Worm (Caenorhabditis elegans) whole organism, L4 larva: ENCODE results near the gene BE10.4.
A peak's percentile ranks its signal among the peaks of the same experiment; 100 is the strongest.

Experiments
- Y75B8A.6 ChIP-seq: fragments of 200-800 bp; sonication (Bioruptor generic); IDR thresholded peaks from 2 replicates; pipeline ENCODE4 v1.3.6; 2022; ENCODE audit warnings: missing genetic modification reagents, missing genetic modification characterization, missing compliant biosample characterization
- aha-1 ChIP-seq: fragments of 150-350 bp; peaks from one replicate; lab custom pipeline; 2014; ENCODE audit warnings: missing biosample characterization, missing genetic modification characterization
- attf-4 ChIP-seq: sonication (generic microtip); optimal IDR thresholded peaks from 3 replicates; lab custom pipeline; 2017; ENCODE audit warnings: missing biosample characterization, missing genetic modification characterization
- ceh-20 ChIP-seq: fragments of 200-800 bp; sonication (Bioruptor generic); IDR thresholded peaks from 2 replicates; pipeline ENCODE4 v1.3.6; 2022; ENCODE audit warnings: missing genetic modification reagents, missing genetic modification characterization, missing compliant biosample characterization
- ceh-82 ChIP-seq: sonication (generic microtip); optimal IDR thresholded peaks from 2 replicates; lab custom pipeline; 2017; ENCODE audit warnings: missing biosample characterization, missing genetic modification characterization
- cey-2 ChIP-seq: sonication (generic microtip); optimal IDR thresholded peaks from 3 replicates; lab custom pipeline; 2017; ENCODE audit warnings: missing genetic modification characterization, mild to moderate bottlenecking, missing compliant biosample characterization, antibody characterized with exemption, borderline replicate concordance; ENCODE audit not compliant: insufficient read depth
- ctbp-1 ChIP-seq: fragments of 200-800 bp; sonication (Bioruptor generic); IDR thresholded peaks from 2 replicates; pipeline ENCODE4 v1.3.6; 2022; ENCODE audit warnings: missing genetic modification reagents, missing genetic modification characterization, missing compliant biosample characterization
- daf-8 ChIP-seq: fragments of 200-800 bp; sonication (Bioruptor generic); IDR thresholded peaks from 2 replicates; pipeline ENCODE4 v1.3.6; 2022; ENCODE audit warnings: missing genetic modification characterization, missing compliant biosample characterization
- dmd-9 ChIP-seq: fragments of 200-800 bp; sonication (Bioruptor generic); IDR thresholded peaks from 2 replicates; pipeline ENCODE4 v1.3.6; 2022; ENCODE audit warnings: missing genetic modification reagents, missing genetic modification characterization, missing compliant biosample characterization
- dve-1 ChIP-seq: sonication (generic microtip); optimal IDR thresholded peaks from 2 replicates; lab custom pipeline; 2017; ENCODE audit warnings: antibody characterized with exemption, mild to moderate bottlenecking, missing genetic modification characterization, missing compliant biosample characterization; ENCODE audit not compliant: insufficient read depth
- fkh-10 ChIP-seq: fragments of 150-350 bp; optimal IDR thresholded peaks from 2 replicates; lab custom pipeline; 2014; ENCODE audit warnings: missing biosample characterization, missing genetic modification reagents, missing genetic modification characterization
- lim-7 ChIP-seq: fragments of 200-800 bp; sonication (Bioruptor generic); IDR thresholded peaks from 2 replicates; pipeline ENCODE4 v1.3.6; 2022; ENCODE audit warnings: missing genetic modification characterization, missing compliant biosample characterization
- lin-13 ChIP-seq: fragments of 150-350 bp; optimal IDR thresholded peaks from 2 replicates; lab custom pipeline; 2014; ENCODE audit warnings: missing biosample characterization, missing genetic modification reagents, missing genetic modification characterization
- lin-15B ChIP-seq: fragments of 150-350 bp; sonication (generic microtip); optimal IDR thresholded peaks from 3 replicates; lab custom pipeline; 2014; ENCODE audit warnings: missing biosample characterization, missing genetic modification characterization
- lin-29 ChIP-seq: fragments of 200-800 bp; sonication (Bioruptor generic); IDR thresholded peaks from 2 replicates; pipeline ENCODE4 v1.3.6; 2022; ENCODE audit warnings: missing genetic modification reagents, missing genetic modification characterization, missing compliant biosample characterization
- lin-38 ChIP-seq: fragments of 200-800 bp; sonication (Bioruptor generic); IDR thresholded peaks from 2 replicates; pipeline ENCODE4 v1.3.6; 2022; ENCODE audit warnings: missing genetic modification reagents, missing genetic modification characterization, missing compliant biosample characterization
- lin-39 ChIP-seq: fragments of 150-350 bp; optimal IDR thresholded peaks from 2 replicates; lab custom pipeline; 2014; ENCODE audit warnings: missing biosample characterization, missing genetic modification reagents, missing genetic modification characterization
- madf-9 ChIP-seq: fragments of 200-800 bp; sonication (Bioruptor generic); conservative IDR thresholded peaks from 2 replicates; pipeline ENCODE4 v1.3.6; 2022; ENCODE audit warnings: missing genetic modification reagents, missing genetic modification characterization, missing compliant biosample characterization
- mes-2 ChIP-seq: sonication (generic microtip); optimal IDR thresholded peaks from 2 replicates; lab custom pipeline; 2016; ENCODE audit warnings: missing genotype, mild to moderate bottlenecking, missing genetic modification characterization, missing compliant biosample characterization; ENCODE audit not compliant: poor library complexity, severe bottlenecking
- mxl-2 ChIP-seq: fragments of 200-800 bp; sonication (Bioruptor generic); conservative IDR thresholded peaks from 2 replicates; pipeline ENCODE4 v1.3.6; 2022; ENCODE audit warnings: missing genetic modification reagents, missing genetic modification characterization, missing compliant biosample characterization
- nhr-102 ChIP-seq: sonication (generic microtip); optimal IDR thresholded peaks from 2 replicates; lab custom pipeline; 2016; ENCODE audit warnings: mild to moderate bottlenecking, missing genetic modification characterization, moderate library complexity, missing compliant biosample characterization
- nhr-111 ChIP-seq: fragments of 200-800 bp; sonication (Bioruptor generic); optimal IDR thresholded peaks from 2 replicates; lab custom pipeline; 2018; ENCODE audit warnings: mild to moderate bottlenecking, missing genetic modification characterization, missing compliant biosample characterization
- nhr-237 ChIP-seq: sonication (generic microtip); optimal IDR thresholded peaks from 2 replicates; lab custom pipeline; 2017; ENCODE audit warnings: missing biosample characterization, missing genetic modification characterization
- nhr-28 ChIP-seq: fragments of 150-350 bp; optimal IDR thresholded peaks from 2 replicates; lab custom pipeline; 2014; ENCODE audit warnings: missing biosample characterization, missing genetic modification characterization
- nhr-48 ChIP-seq: sonication (generic microtip); optimal IDR thresholded peaks from 2 replicates; lab custom pipeline; 2016; ENCODE audit warnings: mild to moderate bottlenecking, missing genetic modification characterization, missing compliant biosample characterization
- nhr-6 ChIP-seq: fragments of 150-350 bp; optimal IDR thresholded peaks from 2 replicates; lab custom pipeline; 2014; ENCODE audit warnings: missing biosample characterization, missing genetic modification characterization
- pha-4 ChIP-seq, 2 experiments: fragments of 150-350 bp in 1 of 2; fragments of 200-800 bp in 1 of 2; sonication (Bioruptor generic) in 1 of 2; IDR thresholded peaks in 1 of 2; optimal IDR thresholded peaks in 1 of 2; 2 replicates each; pipeline versions ENCODE4 v1.3.6 to Lab custom; 2014 to 2022; ENCODE audit warnings: missing genetic modification characterization in 2 of 2, missing genetic modification reagents in 2 of 2, missing biosample characterization in 1 of 2, missing compliant biosample characterization in 1 of 2
- set-16 ChIP-seq: fragments of 200-800 bp; sonication (Bioruptor generic); IDR thresholded peaks from 2 replicates; pipeline ENCODE4 v1.3.6; 2022; ENCODE audit warnings: missing genetic modification reagents, missing genetic modification characterization, missing compliant biosample characterization
- skn-1 ChIP-seq: fragments of 150-350 bp; optimal IDR thresholded peaks from 2 replicates; lab custom pipeline; 2014; ENCODE audit warnings: missing biosample characterization, missing genetic modification characterization
- snpc-1.2 ChIP-seq: fragments of 200-800 bp; sonication (Bioruptor generic); IDR thresholded peaks from 2 replicates; pipeline ENCODE4 v1.3.6; 2022; ENCODE audit warnings: missing genetic modification reagents, missing genetic modification characterization, missing compliant biosample characterization
- spr-1 ChIP-seq: sonication (generic microtip); optimal IDR thresholded peaks from 2 replicates; lab custom pipeline; 2016; ENCODE audit warnings: mild to moderate bottlenecking, missing genetic modification characterization, missing compliant biosample characterization
- spr-3 ChIP-seq: fragments of 200-800 bp; sonication (Bioruptor generic); optimal IDR thresholded peaks from 2 replicates; lab custom pipeline; 2018; ENCODE audit warnings: mild to moderate bottlenecking, missing genetic modification characterization, missing compliant biosample characterization
- tag-97 ChIP-seq: fragments of 200-800 bp; sonication (Bioruptor generic); IDR thresholded peaks from 2 replicates; pipeline ENCODE4 v1.3.6; 2022; ENCODE audit warnings: missing genetic modification characterization, missing compliant biosample characterization
- zfp-3 ChIP-seq: fragments of 200-800 bp; sonication (Bioruptor generic); conservative IDR thresholded peaks from 2 replicates; pipeline ENCODE4 v1.3.6; 2022; ENCODE audit warnings: missing genetic modification reagents, missing genetic modification characterization, missing compliant biosample characterization
- ztf-7 ChIP-seq: fragments of 150-350 bp; optimal IDR thresholded peaks from 2 replicates; lab custom pipeline; 2014; ENCODE audit warnings: missing biosample characterization, missing genetic modification characterization

Gene BE10.4

DNA sequence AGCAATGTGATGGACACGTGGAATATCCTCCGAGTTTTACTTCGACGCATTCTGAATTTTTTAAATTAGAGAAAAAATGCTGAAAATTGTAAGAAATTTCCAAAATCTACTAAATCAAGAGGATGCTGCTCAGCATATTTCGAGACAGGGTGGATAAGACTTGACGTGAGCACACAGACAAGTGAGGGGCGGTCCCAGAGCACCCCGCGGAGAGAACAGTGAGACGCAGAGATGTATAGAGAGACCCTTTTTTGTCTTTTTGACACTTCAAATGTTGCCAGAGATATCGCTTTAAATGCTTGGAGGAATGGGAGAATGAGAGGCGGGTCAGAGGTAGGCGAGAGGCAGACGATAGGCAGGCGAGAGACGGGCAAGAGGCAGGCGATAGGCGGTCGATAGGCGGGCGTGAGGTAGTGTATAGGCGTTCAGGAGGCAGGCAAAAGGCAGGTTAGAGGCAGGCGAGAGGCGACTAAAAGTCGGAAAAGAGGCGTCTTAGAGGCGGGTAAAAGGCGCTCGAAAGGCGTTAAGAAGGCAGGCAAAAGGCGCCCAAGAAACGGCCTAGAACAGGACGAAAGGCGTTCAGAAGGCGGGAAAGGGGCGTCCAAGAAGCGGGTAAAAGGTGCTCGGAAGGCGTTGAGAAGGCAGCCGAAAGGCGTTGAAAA, 33.5 kb upstream of the BE10.4 start, which contains the start of gene gab-1 (continued):
- TF ChIP-seq nhr-237 (tag; lab: Kevin White, UChicago) (no peak), cey-2 (tag; lab: Kevin White, UChicago) (no peak), aha-1 (tag; lab: Kevin White, UChicago) (peak; percentile 10), spr-1 (tag; lab: Kevin White, UChicago) (no peak)

DNA sequence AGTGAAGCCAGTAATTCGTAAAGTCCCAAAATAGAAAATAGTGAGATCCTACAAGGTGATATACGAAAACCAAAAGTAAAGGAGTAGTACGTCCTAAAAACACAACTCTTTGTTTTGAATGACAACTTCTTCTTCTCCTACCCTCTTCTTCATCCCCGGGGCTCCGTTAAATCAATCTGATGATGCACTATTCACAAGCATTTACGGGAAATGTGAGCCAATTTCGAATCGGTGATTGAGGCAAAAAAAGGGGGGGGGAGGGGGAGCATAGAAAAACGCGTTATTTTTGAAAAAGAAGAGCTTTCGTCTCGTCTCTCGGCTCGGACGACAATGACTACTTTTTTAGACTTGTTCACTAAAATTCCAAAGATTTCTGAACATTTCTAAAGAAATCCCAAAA, 29.4 kb upstream of the BE10.4 start:
- TF ChIP-seq lin-38 (GFP tag; lab: Robert Waterston, UW) (no peak), fkh-10 (GFP tag; lab: Kevin White, UChicago) (peak; percentile 71), lin-29 (GFP tag; lab: Robert Waterston, UW) (no peak), ceh-20 (GFP tag; lab: Robert Waterston, UW) (no peak)

DNA sequence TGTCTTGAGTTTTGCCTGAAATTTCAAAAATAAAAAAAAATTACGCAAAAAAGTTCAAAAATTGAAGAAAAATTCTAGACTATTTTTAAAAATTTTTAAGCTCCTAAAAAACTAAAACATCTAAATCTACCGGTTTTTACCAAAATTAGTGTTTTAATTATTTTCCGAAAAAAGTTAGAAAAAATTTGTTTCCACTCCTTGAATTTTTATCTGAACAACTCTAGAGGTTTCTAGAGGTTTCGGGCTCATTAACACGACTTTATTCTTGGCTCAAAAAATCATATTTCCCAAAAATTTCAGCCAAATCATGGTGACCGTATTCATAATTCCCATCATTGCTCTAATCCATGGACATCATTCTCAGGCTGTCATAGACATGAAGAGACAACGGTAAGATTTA, 28.4 kb upstream of the BE10.4 start, which contains the start of gene lgc-37:
Gene lgc-37 (plus strand): TSS at position 301 of the 400 bp plus-strand sequence.
- no peak for TF ChIP-seq daf-8 (GFP tag; lab: Robert Waterston, UW)
- no peak for TF ChIP-seq tag-97 (GFP tag; lab: Robert Waterston, UW)
- TF ChIP-seq set-16 (GFP tag; lab: Robert Waterston, UW) = no peak
- no peak for TF ChIP-seq spr-3
- TF ChIP-seq pha-4 (GFP tag; IDR thresholded peaks at IDR 0.05; lab: Robert Waterston, UW) = no peak
- no peak for TF ChIP-seq pha-4 (tag; optimal IDR thresholded peaks at IDR 0.05; lab: Kevin White, UChicago)

DNA sequence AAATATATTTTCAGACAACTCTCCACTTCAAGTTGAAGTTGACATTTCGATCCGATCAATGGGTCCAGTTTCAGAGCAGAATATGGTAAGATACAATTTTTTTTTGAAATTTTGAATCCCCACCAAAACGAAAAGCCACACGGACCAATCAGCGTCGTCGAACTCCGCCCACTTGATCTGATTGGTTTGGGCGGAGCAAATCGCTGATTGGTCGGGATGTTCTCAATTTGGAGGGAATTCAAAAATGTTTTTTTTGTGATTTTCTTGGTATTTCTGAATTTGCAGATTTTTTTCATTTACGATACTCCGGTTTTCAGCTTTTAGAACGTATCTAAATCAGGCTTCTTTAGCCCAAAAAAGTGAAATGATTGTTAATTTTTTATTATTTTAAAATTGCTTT, 27.9 kb upstream of the BE10.4 start:
- no peak for TF ChIP-seq lin-13 (GFP tag; lab: Kevin White, UChicago)
- no peak for TF ChIP-seq lin-29 (GFP tag; lab: Robert Waterston, UW)
- no peak for TF ChIP-seq dmd-9 (GFP tag; lab: Robert Waterston, UW)
- no peak for TF ChIP-seq nhr-111 (GFP tag; lab: Kevin White, UChicago)
- TF ChIP-seq mxl-2 = no peak
- TF ChIP-seq zfp-3 (GFP tag; lab: Robert Waterston, UW) = no peak
- no peak for TF ChIP-seq attf-4 (tag; lab: Kevin White, UChicago)
- no peak for TF ChIP-seq nhr-48 (tag; lab: Kevin White, UChicago)
- TF ChIP-seq ctbp-1 = no peak
- TF ChIP-seq skn-1 = no peak
- TF ChIP-seq lin-39 = no peak
- TF ChIP-seq snpc-1.2 (GFP tag; lab: Robert Waterston, UW) = no peak
- no peak for TF ChIP-seq set-16 (GFP tag; lab: Robert Waterston, UW)
- no peak for TF ChIP-seq lim-7

DNA sequence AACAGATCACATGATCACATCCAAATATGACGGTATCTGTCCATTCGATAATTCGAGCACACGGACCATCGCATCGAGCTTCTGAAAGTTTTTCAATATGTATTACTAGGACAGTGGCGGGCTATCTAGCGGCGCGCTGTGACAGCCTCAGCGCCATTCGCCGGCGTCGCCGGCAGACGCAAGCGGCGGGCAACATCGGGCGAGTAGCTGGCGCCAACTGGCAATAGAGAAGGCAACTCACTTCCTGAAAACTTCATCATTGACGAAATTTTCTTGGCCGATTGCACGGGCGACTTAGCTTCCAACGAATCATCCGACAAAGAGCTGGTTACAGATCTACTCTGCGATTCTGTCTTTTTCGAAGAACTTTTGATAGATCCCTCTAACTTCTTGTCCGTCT, 25.1 kb upstream of the BE10.4 start:
- TF ChIP-seq set-16 (GFP tag; lab: Robert Waterston, UW) = peak; percentile 67
- TF ChIP-seq lim-7 = no peak
- TF ChIP-seq aha-1 (tag; lab: Kevin White, UChicago) = peak; percentile 68

DNA sequence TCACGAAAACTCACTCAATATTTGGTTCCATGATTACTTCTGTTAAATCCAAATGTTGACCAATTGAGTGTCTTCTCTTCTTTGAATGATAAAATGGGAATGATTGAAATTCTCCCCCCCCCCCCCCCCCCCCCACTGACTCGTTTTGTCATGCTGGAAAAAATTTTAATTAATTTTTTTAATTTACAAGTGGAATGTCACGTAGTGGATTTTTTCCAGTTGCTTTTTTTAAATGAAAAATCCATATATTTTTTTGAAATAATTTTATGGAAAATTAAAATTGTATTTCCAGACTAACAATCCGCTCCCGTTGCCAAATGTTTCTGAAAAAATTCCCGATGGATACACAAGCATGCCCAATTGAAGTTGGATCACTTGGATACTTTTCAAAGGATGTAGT, 23.9 kb upstream of the BE10.4 start, which contains the start of gene BE10.1:
Gene BE10.1 (minus strand): TSS at position 101 of the 400 bp plus-strand sequence.
- TF ChIP-seq mes-2 (tag; lab: Kevin White, UChicago) = no peak
- no peak for TF ChIP-seq ztf-7
- TF ChIP-seq attf-4 (tag; lab: Kevin White, UChicago) = no peak
- no peak for TF ChIP-seq nhr-28
- TF ChIP-seq lin-15B = no peak
- no peak for TF ChIP-seq nhr-6
- TF ChIP-seq madf-9 = no peak
- no peak for TF ChIP-seq ceh-20 (GFP tag; lab: Robert Waterston, UW)
- TF ChIP-seq snpc-1.2 (GFP tag; lab: Robert Waterston, UW) = no peak
- no peak for TF ChIP-seq daf-8 (GFP tag; lab: Robert Waterston, UW)
- TF ChIP-seq nhr-102 = no peak
- no peak for TF ChIP-seq ceh-82 (tag; lab: Kevin White, UChicago)
- no peak for TF ChIP-seq Y75B8A.6 (GFP tag; lab: Robert Waterston, UW)
- no peak for TF ChIP-seq dve-1 (tag; lab: Kevin White, UChicago)
